Fruit fly (Drosophila melanogaster) whole organism, embryonic: ENCODE data around the gene CG13272.

ENCODE experiments used
- Atf3 ChIP-seq: fragments of 200-800 bp; sonication (Bioruptor generic); optimal IDR thresholded peaks from 3 replicates; lab custom pipeline; 2016; ENCODE audit warnings: missing biosample characterization, missing genetic modification characterization
- Bdp1 ChIP-seq: fragments of 200-800 bp; sonication (Bioruptor generic); optimal IDR thresholded peaks from 3 replicates; lab custom pipeline; 2016; ENCODE audit warnings: missing biosample characterization, missing genetic modification characterization
- CG10209 ChIP-seq: fragments of 200-800 bp; sonication (Bioruptor generic); optimal IDR thresholded peaks from 3 replicates; lab custom pipeline; 2017; ENCODE audit warnings: missing biosample characterization, mild to moderate bottlenecking, missing genetic modification characterization, missing genetic modification reagents
- CG10321 ChIP-seq: fragments of 200-800 bp; sonication (Bioruptor generic); IDR thresholded peaks from 2 replicates; pipeline ENCODE4 v1.3.6; 2022; ENCODE audit warnings: missing biosample characterization, missing genetic modification characterization
- CG10959 ChIP-seq: fragments of 200-800 bp; sonication (Bioruptor generic); IDR thresholded peaks from 2 replicates; pipeline ENCODE4 v1.3.6; 2022; ENCODE audit warnings: missing biosample characterization, missing genetic modification characterization
- CG14441 ChIP-seq: fragments of 200-800 bp; sonication (Bioruptor generic); IDR thresholded peaks from 2 replicates; pipeline ENCODE4 v1.3.6; 2022; ENCODE audit warnings: missing biosample characterization, missing genetic modification characterization
- CG14710 ChIP-seq: fragments of 200-800 bp; sonication (Bioruptor generic); optimal IDR thresholded peaks from 3 replicates; lab custom pipeline; 2019; ENCODE audit warnings: missing biosample characterization, mild to moderate bottlenecking, missing genetic modification characterization, moderate library complexity
- CG15696 ChIP-seq: fragments of 200-800 bp; sonication (Bioruptor generic); optimal IDR thresholded peaks from 2 replicates; lab custom pipeline; 2019; ENCODE audit warnings: missing biosample characterization, mild to moderate bottlenecking, missing genetic modification characterization, moderate library complexity
- CG17186 ChIP-seq: fragments of 200-800 bp; sonication (Bioruptor generic); optimal IDR thresholded peaks from 3 replicates; lab custom pipeline; 2017; ENCODE audit warnings: missing biosample characterization, missing genetic modification reagents, missing genetic modification characterization
- CG2875 ChIP-seq: fragments of 200-800 bp; sonication (Bioruptor generic); optimal IDR thresholded peaks from 2 replicates; lab custom pipeline; 2017; ENCODE audit warnings: missing biosample characterization, mild to moderate bottlenecking, missing genetic modification characterization, missing genetic modification reagents
- CG31224 ChIP-seq: fragments of 200-800 bp; sonication (Bioruptor generic); IDR thresholded peaks from 2 replicates; pipeline ENCODE4 v1.3.6; 2022; ENCODE audit warnings: missing biosample characterization, missing genetic modification characterization
- CG3407 ChIP-seq: fragments of 200-800 bp; sonication (Bioruptor generic); optimal IDR thresholded peaks from 2 replicates; lab custom pipeline; 2018; ENCODE audit warnings: missing biosample characterization, mild to moderate bottlenecking, missing genetic modification characterization
- CG7839 ChIP-seq: fragments of 200-800 bp; sonication (Bioruptor generic); optimal IDR thresholded peaks from 3 replicates; lab custom pipeline; 2018; ENCODE audit warnings: missing biosample characterization, mild to moderate bottlenecking, missing genetic modification characterization, moderate library complexity
- CG8290 ChIP-seq, 3 experiments: fragments of 200-800 bp; sonication (Bioruptor generic); optimal IDR thresholded peaks; 2 replicates each; lab custom pipeline; 2016 to 2019; ENCODE audit warnings: missing biosample characterization in 3 of 3, missing genetic modification characterization in 3 of 3, mild to moderate bottlenecking in 2 of 3, moderate library complexity in 1 of 3
- CG8765 ChIP-seq: fragments of 200-800 bp; sonication (Bioruptor generic); IDR thresholded peaks from 2 replicates; pipeline ENCODE4 v1.3.6; 2022; ENCODE audit warnings: missing biosample characterization, missing genetic modification characterization
- CG9817 ChIP-seq: fragments of 200-800 bp; sonication (Bioruptor generic); optimal IDR thresholded peaks from 2 replicates; lab custom pipeline; 2018; ENCODE audit warnings: missing biosample characterization, mild to moderate bottlenecking, missing genetic modification characterization, moderate library complexity
- Deaf1 ChIP-seq: fragments of 200-800 bp; optimal IDR thresholded peaks from 3 replicates; lab custom pipeline; 2019; ENCODE audit warnings: missing biosample characterization, mild to moderate bottlenecking, missing genetic modification characterization, moderate library complexity
- Dref ChIP-seq: fragments of 200-800 bp; sonication (Bioruptor generic); IDR thresholded peaks from 2 replicates; pipeline ENCODE4 v1.3.6; 2022; ENCODE audit warnings: missing biosample characterization, missing genetic modification characterization
- Jarid2 ChIP-seq: fragments of 200-800 bp; sonication (Bioruptor generic); optimal IDR thresholded peaks from 3 replicates; lab custom pipeline; 2017; ENCODE audit warnings: mild to moderate bottlenecking, missing biosample characterization, missing genetic modification reagents, missing genetic modification characterization
- Lpt ChIP-seq: fragments of >200 bp; optimal IDR thresholded peaks from 2 replicates; lab custom pipeline; 2018; ENCODE audit warnings: missing biosample characterization, missing genetic modification characterization
- Max ChIP-seq: fragments of 200-800 bp; sonication (Bioruptor generic); optimal IDR thresholded peaks from 2 replicates; lab custom pipeline; 2016; ENCODE audit warnings: missing biosample characterization, mild to moderate bottlenecking, missing genetic modification characterization
- Nf-YA ChIP-seq: fragments of 200-800 bp; sonication (Bioruptor generic); IDR thresholded peaks from 2 replicates; pipeline ENCODE4 v1.3.6; 2022; ENCODE audit warnings: missing biosample characterization, missing genetic modification characterization
- NfI ChIP-seq: fragments of 200-800 bp; sonication (Bioruptor generic); optimal IDR thresholded peaks from 3 replicates; lab custom pipeline; 2018; ENCODE audit warnings: missing biosample characterization, mild to moderate bottlenecking, missing genetic modification characterization, moderate library complexity
- Oli ChIP-seq: fragments of 200-800 bp; sonication (Bioruptor generic); optimal IDR thresholded peaks from 2 replicates; lab custom pipeline; 2018; ENCODE audit warnings: missing biosample characterization, mild to moderate bottlenecking, missing genetic modification characterization, moderate library complexity
- Poxn ChIP-seq: fragments of 200-800 bp; sonication (Bioruptor generic); IDR thresholded peaks from 2 replicates; pipeline ENCODE4 v1.3.6; 2022; ENCODE audit warnings: missing biosample characterization, missing genetic modification characterization
- Sox102F ChIP-seq: fragments of 200-800 bp; sonication (Bioruptor generic); optimal IDR thresholded peaks from 2 replicates; lab custom pipeline; 2018; ENCODE audit warnings: missing biosample characterization, mild to moderate bottlenecking, missing genetic modification characterization, moderate library complexity
- Sry-β ChIP-seq: fragments of 200-800 bp; sonication (Bioruptor generic); optimal IDR thresholded peaks from 2 replicates; lab custom pipeline; 2018; ENCODE audit warnings: missing biosample characterization, mild to moderate bottlenecking, missing genetic modification characterization, moderate library complexity
- Trl ChIP-seq, 3 experiments: fragments of >200 bp in 2 of 3; fragments of 200-800 bp in 1 of 3; sonication (Bioruptor generic) in 1 of 3; optimal IDR thresholded peaks; 2 replicates in 1 of 3; 3 replicates in 2 of 3; lab custom pipeline; 2016 to 2017; ENCODE audit warnings: missing biosample characterization in 1 of 3, missing genetic modification characterization in 1 of 3
- Xrp1 ChIP-seq: fragments of 200-800 bp; sonication (Bioruptor generic); IDR thresholded peaks from 2 replicates; pipeline ENCODE4 v1.3.6; 2022; ENCODE audit warnings: missing biosample characterization, missing genetic modification characterization
- cas ChIP-seq: fragments of 200-800 bp; sonication (Bioruptor generic); IDR thresholded peaks from 2 replicates; pipeline ENCODE4 v1.3.6; 2022; ENCODE audit warnings: missing biosample characterization, missing genetic modification characterization
- dati ChIP-seq: fragments of 200-800 bp; sonication (Bioruptor generic); IDR thresholded peaks from 2 replicates; pipeline ENCODE4 v1.3.6; 2022; ENCODE audit warnings: missing biosample characterization, missing genetic modification characterization
- dmrt11E ChIP-seq: fragments of 200-800 bp; sonication (Bioruptor generic); optimal IDR thresholded peaks from 3 replicates; lab custom pipeline; 2018; ENCODE audit warnings: missing biosample characterization, mild to moderate bottlenecking, missing genetic modification characterization, moderate library complexity
- eve ChIP-seq, 2 experiments: fragments of >200 bp; optimal IDR thresholded peaks; 2 replicates each; lab custom pipeline; 2017; ENCODE audit warnings: missing biosample characterization in 2 of 2, missing genetic modification characterization in 2 of 2
- eyg ChIP-seq: fragments of 200-800 bp; sonication (Bioruptor generic); optimal IDR thresholded peaks from 3 replicates; lab custom pipeline; 2016; ENCODE audit warnings: missing biosample characterization, missing genetic modification characterization
- gsb-n ChIP-seq: fragments of 200-800 bp; sonication (Bioruptor generic); optimal IDR thresholded peaks from 3 replicates; lab custom pipeline; 2018; ENCODE audit warnings: missing biosample characterization, mild to moderate bottlenecking, missing genetic modification characterization
- hkb ChIP-seq, 2 experiments: fragments of 200-800 bp in 1 of 2; fragments of >200 bp in 1 of 2; sonication (Bioruptor generic) in 1 of 2; IDR thresholded peaks in 1 of 2; optimal IDR thresholded peaks in 1 of 2; 2 replicates each; pipeline versions ENCODE4 v1.3.6 to Lab custom; 2017 to 2022; ENCODE audit warnings: missing biosample characterization in 1 of 2, missing genetic modification characterization in 1 of 2
- kah ChIP-seq: fragments of 200-800 bp; sonication (Bioruptor generic); optimal IDR thresholded peaks from 2 replicates; lab custom pipeline; 2018; ENCODE audit warnings: missing biosample characterization, mild to moderate bottlenecking, missing genetic modification characterization
- kay ChIP-seq: fragments of 200-800 bp; sonication (Bioruptor generic); optimal IDR thresholded peaks from 2 replicates; lab custom pipeline; 2016; ENCODE audit warnings: missing biosample characterization, missing genetic modification characterization
- nmo ChIP-seq: fragments of 200-800 bp; sonication (Bioruptor generic); optimal IDR thresholded peaks from 2 replicates; lab custom pipeline; 2018; ENCODE audit warnings: missing biosample characterization, mild to moderate bottlenecking, missing genetic modification characterization, moderate library complexity
- pb ChIP-seq: fragments of 200-800 bp; sonication (Bioruptor generic); optimal IDR thresholded peaks from 3 replicates; lab custom pipeline; 2016; ENCODE audit warnings: missing biosample characterization, missing genetic modification characterization
- pros ChIP-seq: fragments of 200-800 bp; sonication (Bioruptor generic); optimal IDR thresholded peaks from 3 replicates; lab custom pipeline; 2019; ENCODE audit warnings: missing biosample characterization, mild to moderate bottlenecking, missing genetic modification characterization, moderate library complexity
- sima ChIP-seq: fragments of 200-800 bp; sonication (Bioruptor generic); optimal IDR thresholded peaks from 2 replicates; lab custom pipeline; 2016; ENCODE audit warnings: missing biosample characterization, missing genetic modification characterization
- unc-4 ChIP-seq: fragments of 200-800 bp; sonication (Bioruptor generic); IDR thresholded peaks from 2 replicates; pipeline ENCODE4 v1.3.6; 2022; ENCODE audit warnings: missing biosample characterization, missing genetic modification characterization; ENCODE audit not compliant: partially characterized antibody

CG13272 gene

DNA sequence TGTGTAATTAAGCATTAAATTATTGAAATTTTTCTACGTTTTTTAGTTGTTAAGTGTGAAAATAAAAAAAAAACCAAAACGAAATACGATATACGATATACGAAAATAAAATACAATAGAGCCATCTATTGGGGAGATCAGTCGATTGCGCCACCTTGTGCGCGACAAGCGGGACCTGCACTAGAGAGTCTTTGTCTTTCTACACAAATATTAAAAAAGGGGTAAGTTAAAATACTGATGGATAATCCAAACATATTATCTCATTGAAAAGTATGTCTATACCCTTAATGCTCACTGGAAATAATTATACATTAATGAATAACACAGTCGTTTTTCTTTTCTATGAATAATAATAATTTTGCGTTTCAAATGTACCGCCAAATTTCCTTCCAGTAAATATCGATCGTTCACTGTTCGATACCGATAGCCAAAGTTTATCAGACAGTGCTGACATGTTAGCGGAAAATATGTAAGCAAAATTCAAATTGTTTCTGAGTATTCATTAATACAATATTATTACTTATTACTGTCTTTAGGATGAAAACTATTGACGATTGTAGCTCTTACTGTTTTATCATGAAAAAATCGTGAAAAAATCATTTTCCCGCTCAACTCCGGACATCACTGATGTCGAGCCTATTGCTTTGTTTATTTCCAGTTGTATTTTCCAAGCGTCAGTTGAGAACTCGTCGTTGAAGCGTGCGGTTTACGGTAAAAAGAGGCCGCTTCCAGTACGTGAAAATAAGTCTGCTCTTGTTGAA is 11.5 kb downstream of the CG13272 start, which contains the start of gene mdy (continued):
- peak; percentile 39 for TF ChIP-seq pb
- peak; percentile 37 for TF ChIP-seq Bdp1
- no peak for TF ChIP-seq Lpt (GFP tag; lab: Kevin White, UChicago)
- TF ChIP-seq CG15696 = peak; percentile 15
- peak; percentile 45; the same call in 1 of the 2 replicates for TF ChIP-seq dati (GFP tag; lab: Robert Waterston, UW)
- TF ChIP-seq NfI (GFP tag; lab: Kevin White, UChicago) = peak; percentile 33
- TF ChIP-seq Xrp1 (GFP tag; lab: Robert Waterston, UW) = peak; percentile 56
- no peak for TF ChIP-seq kah (GFP tag; lab: Kevin White, UChicago)
- TF ChIP-seq Sry-β (GFP tag; lab: Kevin White, UChicago) = peak; percentile 99
- TF ChIP-seq CG10321 (GFP tag; lab: Robert Waterston, UW) = no peak
- TF ChIP-seq cas = peak; percentile 52; the same call in 1 of the 2 replicates
- peak; percentile 44 for TF ChIP-seq CG7839 (tag; lab: Kevin White, UChicago)
- TF ChIP-seq Deaf1 (tag; lab: Kevin White, UChicago) = peak; percentile 21
- peak; percentile 55; the same call in 1 of the 2 replicates for TF ChIP-seq Nf-YA (GFP tag; lab: Robert Waterston, UW)
- TF ChIP-seq unc-4 (GFP tag; lab: Robert Waterston, UW) = peak; percentile 55; the same call in 1 of the 2 replicates
- TF ChIP-seq CG3407 = no peak
- peak in 1 of 2 experiments; percentile 2 for TF ChIP-seq Trl (optimal IDR thresholded peaks at IDR 0.05; lab: Kevin White, UChicago)
- peak; percentile 15 for TF ChIP-seq Trl (GFP tag; optimal IDR thresholded peaks at IDR 0.05; lab: Kevin White, UChicago)
- peak; percentile 38; the same call in 1 of the 2 replicates for TF ChIP-seq CG31224 (GFP tag; lab: Robert Waterston, UW)
- peak; percentile 26; the same call in 1 of the 2 replicates for TF ChIP-seq CG10959 (GFP tag; lab: Robert Waterston, UW)
- TF ChIP-seq nmo = peak; percentile 57
- no peak for TF ChIP-seq eyg (GFP tag; lab: Kevin White, UChicago)
- peak; percentile 73 for TF ChIP-seq Dref (GFP tag; lab: Robert Waterston, UW)
- peak; percentile 47 for TF ChIP-seq CG14441
- peak; percentile 58 for TF ChIP-seq kay (GFP tag; lab: Kevin White, UChicago)
- peak; percentile 60 for TF ChIP-seq Sox102F (GFP tag; lab: Kevin White, UChicago)
- TF ChIP-seq hkb (optimal IDR thresholded peaks at IDR 0.05; lab: Kevin White, UChicago) = no peak
- TF ChIP-seq hkb (GFP tag; IDR thresholded peaks at IDR 0.05; lab: Robert Waterston, UW) = peak; percentile 57; the same call in 1 of the 2 replicates
- peak in 1 of 2 experiments; percentile 45 for TF ChIP-seq eve (GFP tag; optimal IDR thresholded peaks at IDR 0.05; lab: Kevin White, UChicago)
- TF ChIP-seq CG9817 (tag; lab: Kevin White, UChicago) = peak; percentile 19
- TF ChIP-seq CG17186 (GFP tag; lab: Kevin White, UChicago) = peak; percentile 7
- TF ChIP-seq CG8765 (GFP tag; lab: Robert Waterston, UW) = peak; percentile 33; the same call in 1 of the 2 replicates
- TF ChIP-seq Jarid2 (GFP tag; lab: Kevin White, UChicago) = no peak
- TF ChIP-seq CG8290 (GFP tag; optimal IDR thresholded peaks at IDR 0.05; lab: Kevin White, UChicago) = peak; percentile 68
- TF ChIP-seq CG8290 (tag; optimal IDR thresholded peaks at IDR 0.05; lab: Kevin White, UChicago) = peak in 1 of 2 experiments; percentile 66
- TF ChIP-seq dmrt11E (tag; lab: Kevin White, UChicago) = peak; percentile 52
- TF ChIP-seq CG10209 (GFP tag; lab: Kevin White, UChicago) = peak; percentile 51
- no peak for TF ChIP-seq sima (GFP tag; lab: Kevin White, UChicago)
- TF ChIP-seq Atf3 (GFP tag; lab: Kevin White, UChicago) = peak; percentile 16
- peak; percentile 36 for TF ChIP-seq gsb-n (tag; lab: Kevin White, UChicago)
- peak; percentile 60 for TF ChIP-seq Oli (tag; lab: Kevin White, UChicago)
- 0 out of 2 replicates have a peak, but pooled peaks have one; percentile 5 for TF ChIP-seq Poxn (GFP tag; lab: Robert Waterston, UW)
- TF ChIP-seq CG2875 (GFP tag; lab: Kevin White, UChicago) = no peak
- TF ChIP-seq pros (GFP tag; lab: Kevin White, UChicago) = no peak
- TF ChIP-seq Max (GFP tag; lab: Kevin White, UChicago) = peak; percentile 65
- TF ChIP-seq CG14710 (tag; lab: Kevin White, UChicago) = peak; percentile 58
- TF ChIP-seq, all 482 proteins: peak for 290
